Fruit fly (Drosophila melanogaster): ENCODE data around the gene Pif2.

Pif2 gene

DNA sequence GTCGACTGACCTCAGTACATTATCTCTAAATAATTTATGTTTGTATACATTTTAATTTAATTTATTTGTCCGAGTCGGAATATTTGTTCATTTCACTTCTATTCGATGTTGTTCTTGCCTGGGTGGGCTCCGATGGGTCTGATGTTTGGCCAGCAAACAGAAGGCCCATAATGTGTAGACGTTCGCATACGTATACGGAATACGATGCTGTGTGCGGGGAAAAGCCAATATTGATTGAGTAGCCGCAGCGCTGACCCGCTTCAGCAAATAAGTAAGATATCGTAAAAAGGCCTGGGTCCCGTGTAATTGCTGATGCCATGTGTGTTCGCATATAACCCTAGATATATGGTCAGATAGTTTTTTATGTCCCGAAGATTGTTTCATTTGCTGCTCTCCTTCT, 44.4 kb upstream of the Pif2 start (continued):
- TF ChIP-seq Spps (tag; optimal IDR thresholded peaks at IDR 0.05): peak; percentile 54
- TF ChIP-seq Hr3 (GFP tag; optimal IDR thresholded peaks at IDR 0.05): no peak
- TF ChIP-seq Six4 (GFP tag; optimal IDR thresholded peaks at IDR 0.05): no peak
- no peak for TF ChIP-seq sisA (GFP tag; IDR thresholded peaks at IDR 0.05)
- TF ChIP-seq odd (GFP tag; optimal IDR thresholded peaks at IDR 0.05): peak; percentile 55
- no peak for TF ChIP-seq slou (GFP tag; optimal IDR thresholded peaks at IDR 0.05)
- no peak for TF ChIP-seq hb (GFP tag; IDR thresholded peaks at IDR 0.05; ENCODE audit: partially characterized antibody)
- TF ChIP-seq sob (GFP tag; IDR thresholded peaks at IDR 0.05): no peak
- no peak for TF ChIP-seq CG4282 (GFP tag; optimal IDR thresholded peaks at IDR 0.05)
- TF ChIP-seq CG34224 (GFP tag; IDR thresholded peaks at IDR 0.05; ENCODE audit: partially characterized antibody): no peak
- no peak for TF ChIP-seq CG9797 (GFP tag; optimal IDR thresholded peaks at IDR 0.05)
- TF ChIP-seq CG12769 (tag; optimal IDR thresholded peaks at IDR 0.05): peak; percentile 4
- TF ChIP-seq twi (tag; optimal IDR thresholded peaks at IDR 0.05): no peak
- no peak for TF ChIP-seq Drgx (GFP tag; IDR thresholded peaks at IDR 0.05)
- no peak for TF ChIP-seq Fer1 (GFP tag; optimal IDR thresholded peaks at IDR 0.05)
- TF ChIP-seq ash1 (GFP tag; optimal IDR thresholded peaks at IDR 0.05): no peak
- no peak for TF ChIP-seq Ssrp (tag; optimal IDR thresholded peaks at IDR 0.05)
- no peak for TF ChIP-seq Adf1 (GFP tag; IDR thresholded peaks at IDR 0.05)
- TF ChIP-seq Xrp1 (GFP tag; IDR thresholded peaks at IDR 0.05): no peak
- no peak for TF ChIP-seq lola (GFP tag; optimal IDR thresholded peaks at IDR 0.05)
- no peak for TF ChIP-seq NfI (GFP tag; optimal IDR thresholded peaks at IDR 0.05)
- TF ChIP-seq CG7928 (GFP tag; optimal IDR thresholded peaks at IDR 0.05): no peak
- TF ChIP-seq mirr (GFP tag; optimal IDR thresholded peaks at IDR 0.05): no peak
- no peak for TF ChIP-seq Tbp (GFP tag; optimal IDR thresholded peaks at IDR 0.05)
- no peak for TF ChIP-seq CG3163 (GFP tag; optimal IDR thresholded peaks at IDR 0.05)
- TF ChIP-seq da (GFP tag; optimal IDR thresholded peaks at IDR 0.05): peak; percentile 29
- peak; percentile 47 for TF ChIP-seq Mes4 (GFP tag; optimal IDR thresholded peaks at IDR 0.05)
- TF ChIP-seq nau (GFP tag; optimal IDR thresholded peaks at IDR 0.05): peak; percentile 13
- no peak for TF ChIP-seq CG30020 (tag; optimal IDR thresholded peaks at IDR 0.05)
- peak; percentile 41 for TF ChIP-seq CG8359 (GFP tag; optimal IDR thresholded peaks at IDR 0.05; ENCODE audit: borderline replicate concordance)
- TF ChIP-seq Bdp1 (GFP tag; optimal IDR thresholded peaks at IDR 0.05): peak; percentile 44
- TF ChIP-seq CG1233 (GFP tag; optimal IDR thresholded peaks at IDR 0.05): peak; percentile 25
- no peak for TF ChIP-seq CG2889 (GFP tag; IDR thresholded peaks at IDR 0.05)
- no peak for TF ChIP-seq slbo (GFP tag; IDR thresholded peaks at IDR 0.05)
- peak; percentile 63 for TF ChIP-seq onecut (GFP tag; IDR thresholded peaks at IDR 0.05)
- no peak for TF ChIP-seq ERR (GFP tag; optimal IDR thresholded peaks at IDR 0.05)
- TF ChIP-seq CG9932 (GFP tag; IDR thresholded peaks at IDR 0.05): no peak
- TF ChIP-seq Rfx (GFP tag; IDR thresholded peaks at IDR 0.05): no peak
- peak; percentile 2 for TF ChIP-seq trh (GFP tag; optimal IDR thresholded peaks at IDR 0.05)
- no peak for TF ChIP-seq NFAT (GFP tag; IDR thresholded peaks at IDR 0.05)
- TF ChIP-seq lab (GFP tag; optimal IDR thresholded peaks at IDR 0.05): peak; percentile 66
- peak; percentile 62 for TF ChIP-seq CG12942 (GFP tag; optimal IDR thresholded peaks at IDR 0.05)
- peak; percentile 49 for TF ChIP-seq tio (GFP tag; optimal IDR thresholded peaks at IDR 0.05)
- peak; percentile 36 for TF ChIP-seq Sox100B (GFP tag; optimal IDR thresholded peaks at IDR 0.05)
- no peak for TF ChIP-seq tgo (GFP tag; IDR thresholded peaks at IDR 0.05)
- peak; percentile 3 for TF ChIP-seq CG8281 (tag; optimal IDR thresholded peaks at IDR 0.05)
- TF ChIP-seq Mrtf (GFP tag; IDR thresholded peaks at IDR 0.05): no peak
- no peak for TF ChIP-seq CG15269 (tag; optimal IDR thresholded peaks at IDR 0.05)
- peak; percentile 74 for TF ChIP-seq CG1603 (tag; optimal IDR thresholded peaks at IDR 0.05)
- no peak for TF ChIP-seq sqz (GFP tag; optimal IDR thresholded peaks at IDR 0.05)
- TF ChIP-seq seq (GFP tag; IDR thresholded peaks at IDR 0.05): no peak
- peak; percentile 38 for TF ChIP-seq CG17359 (tag; optimal IDR thresholded peaks at IDR 0.05)

Measured in whole organism, embryonic.